Worm (Caenorhabditis elegans) whole organism, young adult: Measurements from ENCODE around the gene nhr-141.

Experiments used
- B0336.3 ChIP-seq: fragments of 200-800 bp; sonication (Bioruptor generic); IDR thresholded peaks from 2 replicates; pipeline ENCODE4 v1.3.6; 2022; ENCODE audit warnings: missing genetic modification characterization, missing compliant biosample characterization
- C06A6.2 ChIP-seq: fragments of 200-800 bp; sonication (Bioruptor generic); conservative IDR thresholded peaks from 2 replicates; pipeline ENCODE4 v1.3.6; 2022; ENCODE audit warnings: missing genetic modification characterization, missing compliant biosample characterization
- D2030.7 ChIP-seq: fragments of 200-800 bp; sonication (Bioruptor generic); IDR thresholded peaks from 2 replicates; pipeline ENCODE4 v1.3.6; 2022; ENCODE audit warnings: missing genetic modification reagents, missing genetic modification characterization, missing compliant biosample characterization
- F37B4.10 ChIP-seq: fragments of 200-800 bp; sonication (Bioruptor generic); IDR thresholded peaks from 2 replicates; pipeline ENCODE4 v1.3.6; 2022; ENCODE audit warnings: missing genetic modification characterization, missing compliant biosample characterization
- F52B5.7 ChIP-seq: sonication (generic microtip); optimal IDR thresholded peaks from 2 replicates; lab custom pipeline; 2016; ENCODE audit warnings: mild to moderate bottlenecking, missing genetic modification characterization, missing compliant biosample characterization
- F55B11.4 ChIP-seq: sonication (generic microtip); optimal IDR thresholded peaks from 2 replicates; lab custom pipeline; 2016; ENCODE audit warnings: missing compliant biosample characterization, missing genetic modification characterization, borderline replicate concordance; ENCODE audit not compliant: insufficient read depth
- K11D2.4 ChIP-seq: fragments of 200-800 bp; sonication (Bioruptor generic); IDR thresholded peaks from 2 replicates; pipeline ENCODE4 v1.3.6; 2022; ENCODE audit warnings: missing genetic modification reagents, missing genetic modification characterization, missing compliant biosample characterization
- T07F8.4 ChIP-seq: sonication (generic microtip); optimal IDR thresholded peaks from 2 replicates; lab custom pipeline; 2016; ENCODE audit warnings: mild to moderate bottlenecking, missing genetic modification characterization, moderate library complexity, missing compliant biosample characterization
- T26A5.8 ChIP-seq: sonication (generic microtip); optimal IDR thresholded peaks from 2 replicates; lab custom pipeline; 2016; ENCODE audit warnings: missing genetic modification characterization, missing compliant biosample characterization
- Y53F4B.3 ChIP-seq: fragments of 200-800 bp; sonication (Bioruptor generic); IDR thresholded peaks from 2 replicates; pipeline ENCODE4 v1.3.6; 2022; ENCODE audit warnings: missing genetic modification reagents, missing genetic modification characterization, missing compliant biosample characterization
- Y53G8AR.9 ChIP-seq: fragments of 200-800 bp; sonication (Bioruptor generic); conservative IDR thresholded peaks from 2 replicates; pipeline ENCODE4 v1.3.6; 2022; ENCODE audit warnings: missing genetic modification reagents, missing genetic modification characterization, missing compliant biosample characterization
- Y79H2A.3 ChIP-seq: fragments of 200-800 bp; sonication (Bioruptor generic); conservative IDR thresholded peaks from 2 replicates; pipeline ENCODE4 v1.3.6; 2022; ENCODE audit warnings: missing genetic modification reagents, missing genetic modification characterization, missing compliant biosample characterization
- ZK185.1 ChIP-seq: sonication (generic microtip); optimal IDR thresholded peaks from 2 replicates; lab custom pipeline; 2016; ENCODE audit warnings: mild to moderate bottlenecking, missing genetic modification characterization, missing compliant biosample characterization; ENCODE audit not compliant: poor library complexity, severe bottlenecking
- atf-7 ChIP-seq: sonication (generic microtip); optimal IDR thresholded peaks from 2 replicates; lab custom pipeline; 2017; ENCODE audit warnings: mild to moderate bottlenecking, missing genetic modification characterization, missing compliant biosample characterization
- cebp-1 ChIP-seq, 2 experiments: fragments of 200-800 bp in 1 of 2; sonication (Bioruptor generic) in 1 of 2; sonication (generic microtip) in 1 of 2; IDR thresholded peaks in 1 of 2; optimal IDR thresholded peaks in 1 of 2; 2 replicates each; pipeline versions ENCODE4 v1.3.6 to Lab custom; 2017 to 2022; ENCODE audit warnings: missing compliant biosample characterization in 2 of 2, missing genetic modification characterization in 2 of 2, mild to moderate bottlenecking in 1 of 2, missing genetic modification reagents in 1 of 2, moderate library complexity in 1 of 2
- cebp-2 ChIP-seq: fragments of 200-800 bp; sonication (Bioruptor generic); IDR thresholded peaks from 2 replicates; pipeline ENCODE4 v1.3.6; 2022; ENCODE audit warnings: missing genetic modification characterization, missing compliant biosample characterization
- ceh-100 ChIP-seq: fragments of 200-800 bp; sonication (Bioruptor generic); IDR thresholded peaks from 2 replicates; pipeline ENCODE4 v1.3.6; 2022; ENCODE audit warnings: missing genetic modification reagents, missing genetic modification characterization, missing compliant biosample characterization
- ceh-40 ChIP-seq: fragments of 200-800 bp; sonication (Bioruptor generic); IDR thresholded peaks from 2 replicates; pipeline ENCODE4 v1.3.6; 2022; ENCODE audit warnings: missing genetic modification characterization, missing compliant biosample characterization
- chd-7 ChIP-seq: sonication (generic microtip); optimal IDR thresholded peaks from 2 replicates; lab custom pipeline; 2016; ENCODE audit warnings: mild to moderate bottlenecking, missing genetic modification characterization, moderate library complexity, missing compliant biosample characterization
- dpl-1 ChIP-seq: fragments of 150-350 bp; optimal IDR thresholded peaks from 2 replicates; lab custom pipeline; 2014; ENCODE audit warnings: missing biosample characterization, missing genetic modification reagents, missing genetic modification characterization
- egl-18 ChIP-seq: fragments of 200-800 bp; sonication (Bioruptor generic); IDR thresholded peaks from 2 replicates; pipeline ENCODE4 v1.3.6; 2022; ENCODE audit warnings: missing genetic modification reagents, missing genetic modification characterization, missing compliant biosample characterization
- ekl-4 ChIP-seq: fragments of 200-800 bp; sonication (Bioruptor generic); IDR thresholded peaks from 2 replicates; pipeline ENCODE4 v1.3.6; 2022; ENCODE audit warnings: missing genetic modification reagents, missing genetic modification characterization, missing compliant biosample characterization
- hlh-12 ChIP-seq: sonication (generic microtip); optimal IDR thresholded peaks from 2 replicates; lab custom pipeline; 2016; ENCODE audit warnings: missing genetic modification characterization, missing compliant biosample characterization
- hlh-26 ChIP-seq: fragments of 200-800 bp; sonication (Bioruptor generic); conservative IDR thresholded peaks from 2 replicates; pipeline ENCODE4 v1.3.6; 2022; ENCODE audit warnings: missing genetic modification reagents, missing genetic modification characterization, missing compliant biosample characterization
- hsf-1 ChIP-seq: fragments of 200-800 bp; sonication (Bioruptor generic); IDR thresholded peaks from 2 replicates; pipeline ENCODE4 v1.3.6; 2022; ENCODE audit warnings: missing genetic modification reagents, missing genetic modification characterization, missing compliant biosample characterization
- lin-54 ChIP-seq: fragments of 200-800 bp; sonication (Bioruptor generic); optimal IDR thresholded peaks from 2 replicates; lab custom pipeline; 2018; ENCODE audit warnings: mild to moderate bottlenecking, missing genetic modification characterization, missing compliant biosample characterization
- lsy-27 ChIP-seq: sonication (generic microtip); optimal IDR thresholded peaks from 2 replicates; lab custom pipeline; 2017; ENCODE audit warnings: missing genetic modification characterization, mild to moderate bottlenecking, missing compliant biosample characterization, antibody characterized with exemption, missing genotype, borderline replicate concordance; ENCODE audit not compliant: insufficient read depth
- mes-4 ChIP-seq: sonication (generic microtip); optimal IDR thresholded peaks from 2 replicates; lab custom pipeline; 2016; ENCODE audit warnings: missing genotype, missing genetic modification characterization, missing compliant biosample characterization
- mxl-1 ChIP-seq: sonication (generic microtip); optimal IDR thresholded peaks from 2 replicates; lab custom pipeline; 2016; ENCODE audit warnings: missing genetic modification characterization, missing compliant biosample characterization
- nhr-179 ChIP-seq: sonication (generic microtip); optimal IDR thresholded peaks from 2 replicates; lab custom pipeline; 2016; ENCODE audit warnings: mild to moderate bottlenecking, missing genetic modification characterization, missing compliant biosample characterization
- rec-8 ChIP-seq, 2 experiments: sonication (generic microtip); optimal IDR thresholded peaks; 2 replicates each; lab custom pipeline; 2016; ENCODE audit warnings: mild to moderate bottlenecking in 2 of 2, missing genetic modification characterization in 2 of 2, missing genetic modification reagents in 2 of 2, missing genotype in 2 of 2, missing biosample characterization in 1 of 2, missing compliant biosample characterization in 1 of 2, moderate library complexity in 1 of 2
- somi-1 ChIP-seq: fragments of 200-800 bp; sonication (Bioruptor generic); optimal IDR thresholded peaks from 2 replicates; lab custom pipeline; 2018; ENCODE audit warnings: mild to moderate bottlenecking, missing genetic modification characterization, missing compliant biosample characterization
- tbp1 ChIP-seq: fragments of 200-800 bp; sonication (Bioruptor generic); optimal IDR thresholded peaks from 2 replicates; lab custom pipeline; 2018; ENCODE audit warnings: mild to moderate bottlenecking, missing genetic modification characterization, missing compliant biosample characterization
- tlf-1 ChIP-seq: fragments of 200-800 bp; sonication (Bioruptor generic); optimal IDR thresholded peaks from 2 replicates; lab custom pipeline; 2018; ENCODE audit warnings: mild to moderate bottlenecking, missing genetic modification characterization, missing compliant biosample characterization
- unc-130 ChIP-seq: sonication (generic microtip); optimal IDR thresholded peaks from 2 replicates; lab custom pipeline; 2016; ENCODE audit warnings: missing genetic modification reagents, missing genetic modification characterization, missing compliant biosample characterization
- zim-3 ChIP-seq: sonication (generic microtip); optimal IDR thresholded peaks from 2 replicates; lab custom pipeline; 2017; ENCODE audit warnings: mild to moderate bottlenecking, missing genetic modification characterization, moderate library complexity, missing compliant biosample characterization
- ztf-25 ChIP-seq: fragments of 200-800 bp; sonication (Bioruptor generic); IDR thresholded peaks from 2 replicates; pipeline ENCODE4 v1.3.6; 2022; ENCODE audit warnings: missing genetic modification reagents, missing genetic modification characterization, missing compliant biosample characterization

Gene nhr-141

DNA sequence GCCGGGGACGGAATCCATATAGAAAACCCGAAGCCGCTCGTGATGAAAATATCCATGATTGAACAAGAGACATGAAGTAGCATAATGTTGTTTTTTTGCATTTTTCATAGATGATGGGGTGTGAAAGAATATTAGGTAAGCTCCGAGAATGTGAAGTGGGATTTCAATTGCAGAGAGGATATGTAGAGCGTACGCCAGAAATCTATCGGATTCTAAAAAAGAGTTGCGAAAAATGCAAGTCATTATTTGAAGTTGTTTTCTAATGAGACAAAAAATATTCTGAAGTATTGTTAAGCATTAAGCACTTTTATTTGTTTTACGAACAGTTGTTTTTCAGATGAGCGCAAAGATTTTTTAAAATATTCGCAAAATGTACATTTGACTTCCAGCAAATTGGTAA, 20.1 kb upstream of the nhr-141 start, which contains the start of gene F18E3.10:
Gene F18E3.10 (minus strand): TSS at position 101 of the 400 bp plus-strand sequence.
- TF ChIP-seq lin-54 (GFP tag; lab: Kevin White, UChicago): no peak
- no peak for TF ChIP-seq lsy-27 (tag; lab: Kevin White, UChicago)
- no peak for TF ChIP-seq mxl-1 (tag; lab: Kevin White, UChicago)
- TF ChIP-seq T26A5.8: no peak
- TF ChIP-seq ceh-40 (GFP tag; lab: Robert Waterston, UW): no peak
- TF ChIP-seq cebp-2 (GFP tag; lab: Robert Waterston, UW): no peak
- TF ChIP-seq ekl-4 (GFP tag; lab: Robert Waterston, UW): no peak
- no peak for TF ChIP-seq Y53G8AR.9 (GFP tag; lab: Robert Waterston, UW)
- TF ChIP-seq rec-8 (tag; optimal IDR thresholded peaks at IDR 0.05; lab: Kevin White, UChicago): no peak
- TF ChIP-seq unc-130 (GFP tag; lab: Kevin White, UChicago): no peak
- no peak for TF ChIP-seq F37B4.10 (GFP tag; lab: Robert Waterston, UW)
- TF ChIP-seq somi-1 (GFP tag; lab: Kevin White, UChicago): no peak
- TF ChIP-seq, all 124 proteins: peak for 0

DNA sequence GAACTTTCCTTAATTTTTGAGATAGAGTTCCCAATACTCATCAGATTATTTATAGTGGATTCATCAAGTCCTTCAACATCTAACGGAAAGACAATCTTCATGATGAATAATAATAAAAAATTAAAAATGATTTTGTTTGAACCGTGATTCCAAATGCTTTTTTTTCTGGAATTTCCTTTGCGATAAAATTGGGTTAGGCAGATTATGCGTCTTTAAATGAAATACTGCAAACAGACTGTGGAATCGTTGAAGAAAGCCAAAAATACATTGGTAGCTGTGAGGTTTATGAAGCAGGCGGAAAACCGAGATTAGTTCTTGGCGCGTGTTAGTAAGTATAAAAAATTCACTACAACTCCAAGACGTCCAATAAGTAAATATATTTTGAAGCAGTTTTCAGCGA, 17.9 kb upstream of the nhr-141 start, which contains the start of gene srw-68:
Gene srw-68 (minus strand): TSS at position 101 of the 400 bp plus-strand sequence.
- TF ChIP-seq F55B11.4 (tag; lab: Kevin White, UChicago) (no peak), Y53F4B.3 (GFP tag; lab: Robert Waterston, UW) (no peak), mes-4 (tag; lab: Kevin White, UChicago) (no peak), somi-1 (GFP tag; lab: Kevin White, UChicago) (no peak), hlh-26 (GFP tag; lab: Robert Waterston, UW) (no peak), B0336.3 (no peak), zim-3 (no peak), nhr-179 (tag; lab: Kevin White, UChicago) (no peak), ztf-25 (no peak), atf-7 (tag; lab: Kevin White, UChicago) (no peak), lin-54 (GFP tag; lab: Kevin White, UChicago) (no peak), chd-7 (tag; lab: Kevin White, UChicago) (no peak)

DNA sequence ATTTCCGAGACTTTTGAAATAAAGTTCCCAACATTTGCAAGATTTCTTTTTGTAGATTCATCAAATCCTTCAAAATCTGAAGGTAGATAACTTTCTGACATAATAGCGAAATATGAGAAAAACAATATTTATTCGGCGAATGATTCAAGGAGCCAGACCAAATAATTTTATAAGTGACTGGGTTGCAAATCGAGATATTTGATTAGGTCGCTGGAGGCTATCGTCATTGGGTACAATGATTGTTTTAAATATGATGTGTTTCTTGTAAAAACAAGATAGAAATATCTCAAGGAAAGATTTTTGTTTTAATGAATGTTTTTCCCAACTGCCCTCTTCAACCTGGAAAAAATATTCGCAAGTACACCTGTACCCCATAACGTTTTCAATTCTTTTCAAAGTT, 15.6 kb upstream of the nhr-141 start, which contains the start of gene srw-69:
Gene srw-69 (minus strand): TSS at position 101 of the 400 bp plus-strand sequence.
- TF ChIP-seq ekl-4 (GFP tag; lab: Robert Waterston, UW) (no peak), egl-18 (GFP tag; lab: Robert Waterston, UW) (no peak), F52B5.7 (tag; lab: Kevin White, UChicago) (no peak), tlf-1 (GFP tag; lab: Kevin White, UChicago) (no peak), T26A5.8 (no peak), nhr-179 (tag; lab: Kevin White, UChicago) (no peak), tbp1 (GFP tag; lab: Kevin White, UChicago) (no peak), Y53G8AR.9 (GFP tag; lab: Robert Waterston, UW) (no peak), atf-7 (tag; lab: Kevin White, UChicago) (no peak), rec-8 (tag; optimal IDR thresholded peaks at IDR 0.05; lab: Kevin White, UChicago) (no peak), ceh-100 (no peak), Y79H2A.3 (GFP tag; lab: Robert Waterston, UW) (no peak)

DNA sequence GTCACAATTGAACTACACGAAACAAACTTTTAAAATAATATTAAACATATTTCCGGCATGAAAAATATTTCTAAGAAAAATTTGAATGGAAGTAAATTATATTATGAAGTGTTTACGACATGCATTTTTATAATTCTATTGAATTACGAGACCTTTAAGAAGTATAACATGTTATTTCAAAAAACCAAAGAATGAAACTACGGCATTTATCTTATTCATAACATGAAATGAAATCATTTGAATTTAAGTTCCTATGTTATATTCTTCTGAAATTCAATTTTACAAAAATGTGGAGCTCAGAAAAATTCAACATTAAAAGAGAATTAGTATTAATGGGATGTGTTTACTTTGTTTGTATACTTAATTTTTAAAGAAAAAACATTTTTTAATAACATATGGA, 13.4 kb upstream of the nhr-141 start, which contains the start of gene srw-71:
Gene srw-71 (minus strand): TSS at position 101 of the 400 bp plus-strand sequence.
- TF ChIP-seq cebp-1 (GFP tag; IDR thresholded peaks at IDR 0.05; lab: Robert Waterston, UW) (no peak), cebp-1 (tag; optimal IDR thresholded peaks at IDR 0.05; lab: Kevin White, UChicago) (no peak), rec-8 (tag; optimal IDR thresholded peaks at IDR 0.05; lab: Kevin White, UChicago) (no peak), T07F8.4 (no peak), dpl-1 (GFP tag; lab: Kevin White, UChicago) (no peak), atf-7 (tag; lab: Kevin White, UChicago) (no peak), mxl-1 (tag; lab: Kevin White, UChicago) (no peak), zim-3 (no peak), D2030.7 (no peak), C06A6.2 (GFP tag; lab: Robert Waterston, UW) (no peak), ZK185.1 (tag; lab: Kevin White, UChicago) (no peak), hlh-12 (tag; lab: Kevin White, UChicago) (no peak), hsf-1 (GFP tag; lab: Robert Waterston, UW) (no peak), ekl-4 (GFP tag; lab: Robert Waterston, UW) (no peak), K11D2.4 (GFP tag; lab: Robert Waterston, UW) (no peak), mes-4 (tag; lab: Kevin White, UChicago) (no peak)
